Worm (Caenorhabditis elegans): ENCODE data around the gene cyp-33C12.

cyp-33C12 gene

DNA sequence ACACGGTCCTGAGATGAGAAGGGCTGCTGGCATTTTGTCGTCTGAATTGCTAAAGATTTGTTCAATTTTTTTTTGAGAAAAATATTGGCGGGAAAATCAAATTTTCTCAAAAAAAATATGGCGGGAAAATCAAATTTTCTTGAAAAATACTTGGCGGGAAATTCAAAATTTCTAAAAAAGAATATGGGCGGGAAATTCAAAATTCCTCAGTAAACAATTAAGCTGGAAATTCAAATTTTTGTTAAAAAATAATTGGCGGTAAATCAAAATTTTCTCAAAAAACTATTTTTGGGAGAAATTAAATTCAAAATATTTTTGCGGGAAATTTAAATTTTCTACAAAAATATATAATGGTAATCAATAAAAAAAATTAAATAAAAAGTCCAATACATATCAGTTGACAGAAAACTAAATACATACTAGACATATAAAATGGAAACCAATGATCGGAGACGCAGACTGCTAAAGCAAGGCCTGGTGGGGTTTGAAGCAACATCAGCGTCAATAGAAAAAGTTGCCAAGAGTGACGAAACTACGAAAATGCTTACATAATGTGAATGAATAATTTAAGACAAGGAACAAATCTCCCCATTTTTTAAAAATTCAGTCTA, 10.3 kb upstream of the cyp-33C12 start, which contains the start of gene nhr-184 (continued):
- TF ChIP-seq Y48G9A.11 (GFP tag; IDR thresholded peaks at IDR 0.05) (no peak), nhr-41 (GFP tag; IDR thresholded peaks at IDR 0.05) (no peak), unc-130 (GFP tag; optimal IDR thresholded peaks at IDR 0.05) (no peak), pha-4 (GFP tag; IDR thresholded peaks at IDR 0.05) (no peak), pha-4 (tag; optimal IDR thresholded peaks at IDR 0.05) (peak; percentile 45), nhr-28 (tag; optimal IDR thresholded peaks at IDR 0.05) (peak; percentile 65), mdl-1 (tag; optimal IDR thresholded peaks at IDR 0.05) (no peak), lin-29 (GFP tag; IDR thresholded peaks at IDR 0.05) (no peak), snpc-4 (tag; optimal IDR thresholded peaks at IDR 0.05) (no peak), unc-39 (tag; optimal IDR thresholded peaks at IDR 0.05) (no peak), madf-9 (GFP tag; conservative IDR thresholded peaks at IDR 0.05) (no peak), ceh-44 (GFP tag; IDR thresholded peaks at IDR 0.05) (no peak), nhr-6 (tag; optimal IDR thresholded peaks at IDR 0.05) (peak; percentile 4), mes-2 (tag; optimal IDR thresholded peaks at IDR 0.05; ENCODE audit: poor library complexity, severe bottlenecking) (peak; percentile 40)

DNA sequence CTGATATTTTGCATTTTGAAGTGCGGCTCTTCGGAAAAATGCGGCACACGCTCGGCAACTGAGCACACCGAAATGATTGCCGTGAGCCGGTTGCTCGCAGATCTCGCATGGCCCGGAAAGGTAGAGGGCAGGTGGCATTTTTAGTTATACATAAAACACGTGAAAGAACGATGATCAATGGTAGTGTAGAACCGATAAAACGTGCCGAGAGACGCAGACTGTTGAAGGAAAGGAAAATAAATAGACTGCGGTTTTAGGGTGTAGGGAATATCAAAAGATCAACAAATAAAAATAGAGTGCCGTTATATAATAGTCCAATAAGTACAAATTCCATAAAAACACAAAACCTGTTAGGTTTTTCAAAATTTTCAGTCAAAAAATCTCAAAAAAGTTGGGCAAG, 7.7 kb upstream of the cyp-33C12 start, which contains the start of gene nhr-133:
nhr-133 (minus strand) TSS at position 183 of the 400 bp plus-strand sequence.
- TF ChIP-seq dve-1 (tag; optimal IDR thresholded peaks at IDR 0.05; ENCODE audit: insufficient read depth) (peak; percentile 55), hlh-11 (tag; optimal IDR thresholded peaks at IDR 0.05) (peak; percentile 40), pha-4 (GFP tag; IDR thresholded peaks at IDR 0.05) (no peak), pha-4 (tag; optimal IDR thresholded peaks at IDR 0.05) (peak; percentile 9), nhr-28 (tag; optimal IDR thresholded peaks at IDR 0.05) (peak; percentile 80), ceh-82 (tag; optimal IDR thresholded peaks at IDR 0.05) (no peak), attf-4 (tag; optimal IDR thresholded peaks at IDR 0.05) (no peak), hlh-30 (tag; optimal IDR thresholded peaks at IDR 0.05; ENCODE audit: insufficient read depth) (peak; percentile 83), mdl-1 (tag; optimal IDR thresholded peaks at IDR 0.05) (peak; percentile 12 to 79), daf-16 (GFP tag; optimal IDR thresholded peaks at IDR 0.05) (no peak), daf-16 (tag; optimal IDR thresholded peaks at IDR 0.05) (peak; percentile 45), ceh-28 (tag; optimal IDR thresholded peaks at IDR 0.05) (no peak), mes-2 (tag; optimal IDR thresholded peaks at IDR 0.05; ENCODE audit: poor library complexity, severe bottlenecking) (peak; percentile 6), nhr-102 (tag; optimal IDR thresholded peaks at IDR 0.05) (no peak), Y48G9A.11 (GFP tag; IDR thresholded peaks at IDR 0.05) (no peak), mxl-3 (GFP tag; optimal IDR thresholded peaks at IDR 0.05) (peak; percentile 81), dmd-6 (GFP tag; IDR thresholded peaks at IDR 0.05) (peak; percentile 50; the same call in 1 of the 2 replicates), nhr-237 (tag; optimal IDR thresholded peaks at IDR 0.05) (no peak), tra-1 (GFP tag; IDR thresholded peaks at IDR 0.05) (no peak)

DNA sequence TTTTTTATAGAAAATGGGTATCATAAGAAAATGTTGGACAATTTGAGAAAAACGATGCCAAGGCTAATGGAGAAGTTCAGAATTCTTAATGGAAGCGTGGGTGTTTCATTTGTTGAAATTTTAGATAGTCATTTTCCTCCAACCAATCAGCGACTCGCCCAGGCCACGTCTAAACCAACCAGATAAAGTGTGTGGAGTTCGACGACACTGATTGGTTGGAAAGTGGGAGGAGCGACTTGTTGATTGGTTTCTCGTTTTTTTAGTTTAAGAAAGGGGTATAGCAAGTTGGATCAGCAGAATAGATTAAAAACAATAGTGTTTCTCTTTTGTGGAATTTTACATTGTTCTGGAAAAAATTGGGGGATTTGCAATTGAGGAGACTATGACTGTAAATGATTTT, 3.3 kb upstream of the cyp-33C12 start:
- TF ChIP-seq lin-39 (tag; optimal IDR thresholded peaks at IDR 0.05) (no peak), dve-1 (tag; optimal IDR thresholded peaks at IDR 0.05; ENCODE audit: insufficient read depth) (no peak), ceh-28 (tag; optimal IDR thresholded peaks at IDR 0.05) (no peak), vab-7 (GFP tag; IDR thresholded peaks at IDR 0.05) (no peak), Y75B8A.6 (GFP tag; IDR thresholded peaks at IDR 0.05) (no peak), mdl-1 (tag; optimal IDR thresholded peaks at IDR 0.05) (no peak), lin-15B (tag; optimal IDR thresholded peaks at IDR 0.05) (no peak), ctbp-1 (GFP tag; IDR thresholded peaks at IDR 0.05) (no peak), zag-1 (tag; optimal IDR thresholded peaks at IDR 0.05) (no peak), lim-7 (GFP tag; IDR thresholded peaks at IDR 0.05) (no peak), egl-43 (GFP tag; IDR thresholded peaks at IDR 0.05) (no peak), duxl-1 (tag; optimal IDR thresholded peaks at IDR 0.05; ENCODE audit: poor library complexity) (no peak), Y5F2A.4 (GFP tag; optimal IDR thresholded peaks at IDR 0.05) (no peak), unc-39 (tag; optimal IDR thresholded peaks at IDR 0.05) (no peak), mes-2 (tag; optimal IDR thresholded peaks at IDR 0.05; ENCODE audit: poor library complexity, severe bottlenecking) (no peak)

Measured in whole organism, L4 larva.